Worm (Caenorhabditis elegans): ENCODE results near the gene fbxa-163.

DNA sequence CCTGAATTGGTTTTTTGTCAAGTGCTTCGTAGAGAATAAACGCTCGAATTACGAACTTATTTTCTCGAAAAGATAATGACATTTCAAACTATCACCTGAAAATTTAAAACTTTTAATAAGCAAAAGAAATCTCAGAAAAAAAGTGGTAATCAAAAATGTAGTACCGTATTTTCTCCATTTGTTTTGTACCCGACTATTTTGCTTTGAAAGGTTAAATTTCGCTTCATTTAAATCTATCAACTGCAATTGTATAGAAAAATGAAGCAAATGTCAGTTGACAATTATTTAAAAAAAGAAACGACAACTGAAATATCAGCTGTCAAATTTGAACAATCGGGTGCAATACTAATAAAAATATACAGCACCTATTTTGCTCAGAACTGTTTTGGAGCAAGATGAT lies 10.7 kb upstream of the fbxa-163 start, which contains the start of gene fbxa-158:
- no peak for TF ChIP-seq blmp-1 (tag; optimal IDR thresholded peaks at IDR 0.05)
- TF ChIP-seq C04F5.9 (tag; optimal IDR thresholded peaks at IDR 0.05): no peak
- TF ChIP-seq ztf-11 (tag; optimal IDR thresholded peaks at IDR 0.05): no peak
- no peak for TF ChIP-seq elt-3 (tag; optimal IDR thresholded peaks at IDR 0.05)
- TF ChIP-seq dsc-1 (tag; optimal IDR thresholded peaks at IDR 0.05): no peak
- no peak for TF ChIP-seq snu-23 (GFP tag; optimal IDR thresholded peaks at IDR 0.05)

All from whole organism, L1 larva.